Worm (Caenorhabditis elegans) whole organism, young adult: ENCODE measurements around the gene fbxa-19.

Source experiments
- Y79H2A.3 ChIP-seq: fragments of 200-800 bp; sonication (Bioruptor generic); conservative IDR thresholded peaks from 2 replicates; pipeline ENCODE4 v1.3.6; 2022; ENCODE audit warnings: missing genetic modification reagents, missing genetic modification characterization, missing compliant biosample characterization
- nhr-120 ChIP-seq: fragments of 200-800 bp; sonication (Bioruptor generic); IDR thresholded peaks from 2 replicates; pipeline ENCODE4 v1.3.6; 2022; ENCODE audit warnings: missing genetic modification characterization, missing compliant biosample characterization
- snpc-1.3 ChIP-seq: sonication (generic microtip); optimal IDR thresholded peaks from 2 replicates; lab custom pipeline; 2017; ENCODE audit warnings: missing genetic modification characterization, mild to moderate bottlenecking, missing compliant biosample characterization, antibody characterized with exemption, moderate library complexity, missing genotype, missing genetic modification reagents; ENCODE audit not compliant: insufficient read depth

ce11 chrIII:1347539-1347938, 32.3 kb downstream of the fbxa-19 start, which contains the start of gene Y82E9BL.5:
- no peak for TF ChIP-seq snpc-1.3 (tag; lab: Kevin White, UChicago)
- TF ChIP-seq nhr-120 (GFP tag; lab: Robert Waterston, UW) = no peak
- TF ChIP-seq Y79H2A.3 = no peak
